Worm (Caenorhabditis elegans) whole organism, L4 larva: ENCODE measurements around the gene Y2H9A.4.
A peak's percentile ranks its signal among the peaks of the same experiment; 100 is the strongest.

Experiments
- R02D3.7 ChIP-seq: fragments of 150-350 bp; sonication (generic microtip); optimal IDR thresholded peaks from 3 replicates; lab custom pipeline; 2014; ENCODE audit warnings: missing biosample characterization, missing genetic modification characterization
- Y48G9A.11 ChIP-seq: fragments of 200-800 bp; sonication (Bioruptor generic); IDR thresholded peaks from 2 replicates; pipeline ENCODE4 v1.3.6; 2022; ENCODE audit warnings: missing genetic modification reagents, missing genetic modification characterization, missing compliant biosample characterization
- Y5F2A.4 ChIP-seq: fragments of 200-800 bp; sonication (Bioruptor generic); optimal IDR thresholded peaks from 2 replicates; lab custom pipeline; 2018; ENCODE audit warnings: mild to moderate bottlenecking, missing genetic modification characterization, missing compliant biosample characterization
- Y75B8A.6 ChIP-seq: fragments of 200-800 bp; sonication (Bioruptor generic); IDR thresholded peaks from 2 replicates; pipeline ENCODE4 v1.3.6; 2022; ENCODE audit warnings: missing genetic modification reagents, missing genetic modification characterization, missing compliant biosample characterization
- ZK337.2 ChIP-seq: fragments of 200-800 bp; sonication (Bioruptor generic); IDR thresholded peaks from 2 replicates; pipeline ENCODE4 v1.3.6; 2022; ENCODE audit warnings: missing genetic modification reagents, missing genetic modification characterization, missing compliant biosample characterization
- aha-1 ChIP-seq: fragments of 150-350 bp; peaks from one replicate; lab custom pipeline; 2014; ENCODE audit warnings: missing biosample characterization, missing genetic modification characterization
- ama-1 ChIP-seq: fragments of 150-350 bp; optimal IDR thresholded peaks from 2 replicates; lab custom pipeline; 2014; ENCODE audit warnings: inconsistent platforms, mixed read lengths
- arid-1 ChIP-seq: fragments of 200-800 bp; sonication (Bioruptor generic); conservative IDR thresholded peaks from 2 replicates; pipeline ENCODE4 v1.3.6; 2022; ENCODE audit warnings: missing genetic modification reagents, missing genetic modification characterization, missing compliant biosample characterization
- ceh-28 ChIP-seq: fragments of 150-350 bp; optimal IDR thresholded peaks from 2 replicates; lab custom pipeline; 2014; ENCODE audit warnings: missing biosample characterization, missing genetic modification reagents, missing genetic modification characterization
- ceh-32 ChIP-seq: sonication (generic microtip); optimal IDR thresholded peaks from 2 replicates; lab custom pipeline; 2016; ENCODE audit warnings: mild to moderate bottlenecking, missing genetic modification characterization, missing compliant biosample characterization; ENCODE audit not compliant: poor library complexity
- ceh-44 ChIP-seq: fragments of 200-800 bp; sonication (Bioruptor generic); IDR thresholded peaks from 2 replicates; pipeline ENCODE4 v1.3.6; 2022; ENCODE audit warnings: missing genetic modification reagents, missing genetic modification characterization, missing compliant biosample characterization
- ceh-62 ChIP-seq: sonication (generic microtip); optimal IDR thresholded peaks from 2 replicates; lab custom pipeline; 2017; ENCODE audit warnings: missing biosample characterization, missing genetic modification characterization
- cey-2 ChIP-seq: sonication (generic microtip); optimal IDR thresholded peaks from 3 replicates; lab custom pipeline; 2017; ENCODE audit warnings: missing genetic modification characterization, mild to moderate bottlenecking, missing compliant biosample characterization, antibody characterized with exemption, borderline replicate concordance; ENCODE audit not compliant: insufficient read depth
- daf-12 ChIP-seq: fragments of 150-350 bp; optimal IDR thresholded peaks from 2 replicates; lab custom pipeline; 2014; ENCODE audit warnings: missing biosample characterization, missing genetic modification reagents, missing genetic modification characterization
- daf-16 ChIP-seq, 3 experiments: sonication (generic microtip); optimal IDR thresholded peaks; 2 replicates each; lab custom pipeline; 2016 to 2017; ENCODE audit warnings: missing genetic modification characterization in 3 of 3, missing genetic modification reagents in 3 of 3, mild to moderate bottlenecking in 2 of 3, missing compliant biosample characterization in 2 of 3, missing biosample characterization in 1 of 3, moderate library complexity in 1 of 3
- daf-19 ChIP-seq: fragments of 200-800 bp; sonication (Bioruptor generic); conservative IDR thresholded peaks from 2 replicates; pipeline ENCODE4 v1.3.6; 2022; ENCODE audit warnings: missing genetic modification characterization, missing compliant biosample characterization
- daf-8 ChIP-seq: fragments of 200-800 bp; sonication (Bioruptor generic); IDR thresholded peaks from 2 replicates; pipeline ENCODE4 v1.3.6; 2022; ENCODE audit warnings: missing genetic modification characterization, missing compliant biosample characterization
- dmd-8 ChIP-seq: fragments of 200-800 bp; sonication (Bioruptor generic); IDR thresholded peaks from 2 replicates; pipeline ENCODE4 v1.3.6; 2022; ENCODE audit warnings: missing genetic modification characterization, missing compliant biosample characterization
- dpl-1 ChIP-seq: fragments of 150-350 bp; optimal IDR thresholded peaks from 2 replicates; lab custom pipeline; 2014; ENCODE audit warnings: missing biosample characterization, missing genetic modification reagents, missing genetic modification characterization
- duxl-1 ChIP-seq: sonication (generic microtip); optimal IDR thresholded peaks from 2 replicates; lab custom pipeline; 2016; ENCODE audit warnings: mild to moderate bottlenecking, missing genetic modification characterization, moderate library complexity, missing compliant biosample characterization; ENCODE audit not compliant: poor library complexity
- hif-1 ChIP-seq, 2 experiments: sonication (generic microtip); optimal IDR thresholded peaks; 2 replicates each; lab custom pipeline; 2016 to 2017; ENCODE audit warnings: missing compliant biosample characterization in 2 of 2, missing genetic modification characterization in 2 of 2, missing genetic modification reagents in 2 of 2, missing genotype in 2 of 2, mild to moderate bottlenecking in 1 of 2
- jun-1 ChIP-seq: fragments of 150-350 bp; optimal IDR thresholded peaks from 2 replicates; lab custom pipeline; 2014; ENCODE audit warnings: missing biosample characterization, missing genetic modification reagents, missing genetic modification characterization
- lim-7 ChIP-seq: fragments of 200-800 bp; sonication (Bioruptor generic); IDR thresholded peaks from 2 replicates; pipeline ENCODE4 v1.3.6; 2022; ENCODE audit warnings: missing genetic modification characterization, missing compliant biosample characterization
- lin-39 ChIP-seq: fragments of 150-350 bp; optimal IDR thresholded peaks from 2 replicates; lab custom pipeline; 2014; ENCODE audit warnings: missing biosample characterization, missing genetic modification reagents, missing genetic modification characterization
- lsy-2 ChIP-seq, 2 experiments: fragments of 150-350 bp in 1 of 2; sonication (generic microtip) in 1 of 2; optimal IDR thresholded peaks; 2 replicates each; lab custom pipeline; 2014 to 2017; ENCODE audit warnings: missing biosample characterization in 2 of 2, missing genetic modification characterization in 2 of 2
- madf-5 ChIP-seq, 2 experiments: fragments of 200-800 bp; sonication (Bioruptor generic); IDR thresholded peaks; 2 replicates each; pipeline ENCODE4 v1.3.6; 2022; ENCODE audit warnings: missing compliant biosample characterization in 2 of 2, missing genetic modification characterization in 2 of 2
- mdl-1 ChIP-seq, 2 experiments: fragments of 150-350 bp in 1 of 2; sonication (generic microtip) in 1 of 2; optimal IDR thresholded peaks; 2 replicates each; lab custom pipeline; 2014 to 2017; ENCODE audit warnings: missing biosample characterization in 2 of 2, missing genetic modification characterization in 2 of 2
- mdt-29 ChIP-seq: fragments of 200-800 bp; sonication (Bioruptor generic); IDR thresholded peaks from 2 replicates; pipeline ENCODE4 v1.3.6; 2022; ENCODE audit warnings: missing genetic modification reagents, missing genetic modification characterization, missing compliant biosample characterization
- mes-2 ChIP-seq: sonication (generic microtip); optimal IDR thresholded peaks from 2 replicates; lab custom pipeline; 2016; ENCODE audit warnings: missing genotype, mild to moderate bottlenecking, missing genetic modification characterization, missing compliant biosample characterization; ENCODE audit not compliant: poor library complexity, severe bottlenecking
- mxl-3 ChIP-seq: fragments of 200-800 bp; sonication (Bioruptor generic); optimal IDR thresholded peaks from 2 replicates; lab custom pipeline; 2018; ENCODE audit warnings: mild to moderate bottlenecking, missing genetic modification characterization, missing compliant biosample characterization
- nhr-11 ChIP-seq: fragments of 150-350 bp; optimal IDR thresholded peaks from 2 replicates; lab custom pipeline; 2014; ENCODE audit warnings: missing biosample characterization, missing genetic modification characterization
- nhr-111 ChIP-seq: fragments of 200-800 bp; sonication (Bioruptor generic); optimal IDR thresholded peaks from 2 replicates; lab custom pipeline; 2018; ENCODE audit warnings: mild to moderate bottlenecking, missing genetic modification characterization, missing compliant biosample characterization
- nhr-25 ChIP-seq: sonication (generic microtip); optimal IDR thresholded peaks from 2 replicates; lab custom pipeline; 2017; ENCODE audit warnings: missing genetic modification characterization, mild to moderate bottlenecking, missing compliant biosample characterization, antibody characterized with exemption, moderate library complexity, borderline replicate concordance; ENCODE audit not compliant: insufficient read depth
- nhr-42 ChIP-seq: fragments of 200-800 bp; sonication (Bioruptor generic); IDR thresholded peaks from 2 replicates; pipeline ENCODE4 v1.3.6; 2022; ENCODE audit warnings: missing genetic modification characterization, missing compliant biosample characterization
- nhr-6 ChIP-seq: fragments of 150-350 bp; optimal IDR thresholded peaks from 2 replicates; lab custom pipeline; 2014; ENCODE audit warnings: missing biosample characterization, missing genetic modification characterization
- pha-4 ChIP-seq, 2 experiments: fragments of 150-350 bp in 1 of 2; fragments of 200-800 bp in 1 of 2; sonication (Bioruptor generic) in 1 of 2; IDR thresholded peaks in 1 of 2; optimal IDR thresholded peaks in 1 of 2; 2 replicates each; pipeline versions ENCODE4 v1.3.6 to Lab custom; 2014 to 2022; ENCODE audit warnings: missing genetic modification characterization in 2 of 2, missing genetic modification reagents in 2 of 2, missing biosample characterization in 1 of 2, missing compliant biosample characterization in 1 of 2
- pqm-1 ChIP-seq: sonication (generic microtip); optimal IDR thresholded peaks from 2 replicates; lab custom pipeline; 2017; ENCODE audit warnings: missing biosample characterization, missing genetic modification characterization
- unc-62 ChIP-seq, 3 experiments: fragments of 150-350 bp in 1 of 3; sonication (generic microtip); optimal IDR thresholded peaks in 2 of 3; peaks in 1 of 3; 1 replicate in 1 of 3; 2 replicates in 2 of 3; lab custom pipeline; 2014 to 2017; ENCODE audit warnings: missing biosample characterization in 3 of 3, missing genetic modification characterization in 3 of 3, missing genetic modification reagents in 3 of 3, missing genotype in 1 of 3
- zfp-2 ChIP-seq: sonication (generic microtip); optimal IDR thresholded peaks from 2 replicates; lab custom pipeline; 2016; ENCODE audit warnings: mild to moderate bottlenecking, missing genetic modification characterization, missing compliant biosample characterization

Y2H9A.4 gene

ce11 chrV:13473467-13473866, 27.8 kb downstream of the Y2H9A.4 start, which contains the start of gene T10G3.1:
T10G3.1 (minus strand) TSS chrV:13473679.
- TF ChIP-seq Y48G9A.11 (GFP tag; lab: Robert Waterston, UW), result no peak
- no peak for TF ChIP-seq ceh-32 (tag; lab: Kevin White, UChicago)
- no peak for TF ChIP-seq R02D3.7 (tag; lab: Kevin White, UChicago)
- TF ChIP-seq madf-5 (GFP tag; IDR thresholded peaks at IDR 0.05; lab: Robert Waterston, UW), result no peak
- TF ChIP-seq daf-16 (GFP tag; optimal IDR thresholded peaks at IDR 0.05; lab: Kevin White, UChicago), result peak in 1 of 2 experiments; percentile 94
- TF ChIP-seq daf-16 (tag; optimal IDR thresholded peaks at IDR 0.05; lab: Kevin White, UChicago), result no peak
- TF ChIP-seq zfp-2 (tag; lab: Kevin White, UChicago), result no peak
- TF ChIP-seq ama-1, result no peak
- no peak for TF ChIP-seq cey-2 (tag; lab: Kevin White, UChicago)
- no peak for TF ChIP-seq daf-19 (GFP tag; lab: Robert Waterston, UW)
- TF ChIP-seq mes-2 (tag; lab: Kevin White, UChicago), result no peak
- no peak for TF ChIP-seq daf-12 (tag; lab: Kevin White, UChicago)
- TF ChIP-seq nhr-11, result peak; percentile 49
- TF ChIP-seq nhr-111 (GFP tag; lab: Kevin White, UChicago), result no peak

- TF ChIP-seq nhr-25 (tag; lab: Kevin White, UChicago) (no peak), nhr-6 (no peak)
Observed at ce11 chrV:13476350-13476749, 30.7 kb downstream of the Y2H9A.4 start, which contains the start of gene T10G3.8. T10G3.8 (minus strand) TSS chrV:13476450.

DNA sequence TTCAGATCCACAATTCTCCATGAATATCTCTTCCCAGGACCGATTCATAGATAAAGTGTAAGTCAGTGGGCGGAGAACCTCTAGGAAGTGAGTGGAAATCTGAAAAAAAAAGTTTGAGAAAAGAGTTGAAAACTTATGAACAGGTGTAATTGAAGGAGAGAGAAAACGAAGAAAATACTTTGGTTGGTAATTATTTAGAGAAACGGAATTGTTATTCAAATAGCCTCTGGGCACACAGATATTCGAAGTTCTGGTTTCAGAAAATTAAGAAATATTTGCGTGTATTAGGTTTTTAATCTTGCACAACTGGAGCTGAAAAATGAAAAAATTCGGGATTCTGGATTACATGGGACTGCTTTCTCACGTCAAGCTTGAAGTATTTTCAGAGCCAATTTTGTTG, 34.1 kb downstream of the Y2H9A.4 start, which contains the start of gene T10G3.2:
TSS of gene T10G3.2 (minus strand) at position 101 of the 400 bp plus-strand sequence.
- TF ChIP-seq Y5F2A.4 (GFP tag; lab: Kevin White, UChicago) (no peak), ceh-44 (no peak), lsy-2 (tag; optimal IDR thresholded peaks at IDR 0.05; lab: Kevin White, UChicago) (no peak), ceh-28 (tag; lab: Kevin White, UChicago) (no peak), daf-8 (GFP tag; lab: Robert Waterston, UW) (no peak), zfp-2 (tag; lab: Kevin White, UChicago) (no peak), mdl-1 (tag; optimal IDR thresholded peaks at IDR 0.05; lab: Kevin White, UChicago) (no peak), pqm-1 (tag; lab: Kevin White, UChicago) (no peak), unc-62 (GFP tag; optimal IDR thresholded peaks at IDR 0.05 in 1 of 2; lab: Kevin White, UChicago) (no peak), unc-62 (tag; optimal IDR thresholded peaks at IDR 0.05; lab: Kevin White, UChicago) (no peak), pha-4 (GFP tag; IDR thresholded peaks at IDR 0.05; lab: Robert Waterston, UW) (no peak), pha-4 (tag; optimal IDR thresholded peaks at IDR 0.05; lab: Kevin White, UChicago) (no peak), lin-39 (tag; lab: Kevin White, UChicago) (no peak), arid-1 (GFP tag; lab: Robert Waterston, UW) (no peak), mdt-29 (GFP tag; lab: Robert Waterston, UW) (no peak), Y75B8A.6 (no peak), hif-1 (tag; optimal IDR thresholded peaks at IDR 0.05; lab: Kevin White, UChicago) (no peak)

DNA sequence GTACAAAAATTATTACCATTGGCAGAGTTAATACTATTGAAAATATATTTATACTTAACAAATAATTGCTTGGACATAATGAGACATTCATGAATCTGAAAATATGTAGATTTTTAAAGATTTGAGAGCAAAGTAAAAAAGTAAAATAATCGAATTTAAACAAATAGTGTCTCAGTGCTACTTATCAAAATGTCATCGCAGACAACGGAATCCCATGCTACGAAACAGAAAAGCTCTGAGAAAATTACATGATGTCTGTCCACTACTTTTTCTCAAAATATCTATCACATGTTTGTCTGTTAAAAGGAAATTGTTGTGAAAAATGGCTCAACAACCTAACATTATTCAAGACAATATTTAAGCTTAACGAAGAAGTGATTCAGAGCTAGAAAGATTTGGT, 38.6 kb downstream of the Y2H9A.4 start, which contains the start of gene T10G3.4:
TSS of gene T10G3.4 (minus strand) at position 101 of the 400 bp plus-strand sequence.
- no peak for TF ChIP-seq duxl-1
- no peak for TF ChIP-seq jun-1
- no peak for TF ChIP-seq dmd-8 (GFP tag; lab: Robert Waterston, UW)
- no peak for TF ChIP-seq nhr-42 (GFP tag; lab: Robert Waterston, UW)
- no peak for TF ChIP-seq ZK337.2 (GFP tag; lab: Robert Waterston, UW)
- no peak for TF ChIP-seq lim-7 (GFP tag; lab: Robert Waterston, UW)
- TF ChIP-seq ceh-44, result no peak
- TF ChIP-seq ceh-62 (tag; lab: Kevin White, UChicago), result no peak
- no peak for TF ChIP-seq dpl-1 (GFP tag; lab: Kevin White, UChicago)
- no peak for TF ChIP-seq daf-16 (GFP tag; optimal IDR thresholded peaks at IDR 0.05; lab: Kevin White, UChicago)
- no peak for TF ChIP-seq daf-16 (tag; optimal IDR thresholded peaks at IDR 0.05; lab: Kevin White, UChicago)
- no peak for TF ChIP-seq aha-1 (tag; lab: Kevin White, UChicago)
- no peak for TF ChIP-seq mxl-3
- no peak for TF ChIP-seq daf-19 (GFP tag; lab: Robert Waterston, UW)
- TF ChIP-seq lsy-2 (tag; optimal IDR thresholded peaks at IDR 0.05; lab: Kevin White, UChicago), result no peak
